Worm (Caenorhabditis elegans) whole organism, late embryonic: ENCODE measurements around the gene nlp-41.

ENCODE experiments used
- rnt-1 ChIP-seq: sonication (generic microtip); optimal IDR thresholded peaks from 2 replicates; lab custom pipeline; 2016; ENCODE audit warnings: missing genetic modification characterization, missing compliant biosample characterization
- tbx-2 ChIP-seq: sonication (generic microtip); optimal IDR thresholded peaks from 2 replicates; lab custom pipeline; 2016; ENCODE audit warnings: missing genetic modification characterization, missing compliant biosample characterization

- TF ChIP-seq tbx-2 (tag; lab: Kevin White, UChicago) (no peak), rnt-1 (tag; lab: Kevin White, UChicago) (no peak)
These were observed 31.5 kb downstream of the nlp-41 start, which contains the start of gene C01G12.3 for ce11 chrII:14582206-14582605.
